Fruit fly (Drosophila melanogaster) whole organism, adult: ENCODE data around the gene Alg2.

Experiments used
- CG11617 ChIP-seq: fragments of 200-800 bp; sonication (Bioruptor generic); optimal IDR thresholded peaks from 2 replicates; lab custom pipeline; 2017; ENCODE audit warnings: mild to moderate bottlenecking, missing biosample characterization, missing genetic modification reagents, missing genetic modification characterization
- CG14711 ChIP-seq: fragments of 200-800 bp; sonication (Bioruptor generic); optimal IDR thresholded peaks from 2 replicates; lab custom pipeline; 2018; ENCODE audit warnings: missing biosample characterization, mild to moderate bottlenecking, missing genetic modification characterization, moderate library complexity
- CG1620 ChIP-seq: fragments of 200-800 bp; sonication (Bioruptor generic); optimal IDR thresholded peaks from 2 replicates; lab custom pipeline; 2016; ENCODE audit warnings: missing biosample characterization, missing genetic modification characterization
- cic ChIP-seq: fragments of 200-800 bp; sonication (Bioruptor generic); optimal IDR thresholded peaks from 2 replicates; lab custom pipeline; 2017; ENCODE audit warnings: missing biosample characterization, mild to moderate bottlenecking, missing genetic modification characterization, moderate library complexity
- pad ChIP-seq: fragments of 200-800 bp; sonication (Bioruptor generic); optimal IDR thresholded peaks from 3 replicates; lab custom pipeline; 2017; ENCODE audit warnings: missing biosample characterization, missing genetic modification characterization, mild to moderate bottlenecking, moderate library complexity, missing genetic modification reagents
- toe ChIP-seq: fragments of 200-800 bp; sonication (Bioruptor generic); optimal IDR thresholded peaks from 2 replicates; lab custom pipeline; 2016; ENCODE audit warnings: missing biosample characterization, missing genetic modification characterization

- TF ChIP-seq CG14711 (tag; lab: Kevin White, UChicago) (no peak), toe (GFP tag; lab: Kevin White, UChicago) (no peak), CG11617 (GFP tag; lab: Kevin White, UChicago) (no peak), pad (GFP tag; lab: Kevin White, UChicago) (no peak), CG1620 (GFP tag; lab: Kevin White, UChicago) (no peak), cic (GFP tag; lab: Kevin White, UChicago) (no peak)
These were observed 34.3 kb downstream of the Alg2 start for dm6 chr3L:3177872-3178271.
